Worm (Caenorhabditis elegans) whole organism, L4/young adult: ENCODE data around the gene T10B5.3.

Source experiments
- W03F9.2 ChIP-seq: fragments of 150-350 bp; optimal IDR thresholded peaks from 2 replicates; lab custom pipeline; 2014; ENCODE audit warnings: missing biosample characterization, missing genetic modification characterization
- dao-5 ChIP-seq: sonication (generic microtip); optimal IDR thresholded peaks from 2 replicates; lab custom pipeline; 2016; ENCODE audit warnings: missing genotype, missing genetic modification characterization, moderate library complexity, missing compliant biosample characterization
- him-1 ChIP-seq: sonication (generic microtip); optimal IDR thresholded peaks from 2 replicates; lab custom pipeline; 2016; ENCODE audit warnings: missing genotype, missing genetic modification reagents, missing genetic modification characterization, missing compliant biosample characterization

Gene T10B5.3

DNA sequence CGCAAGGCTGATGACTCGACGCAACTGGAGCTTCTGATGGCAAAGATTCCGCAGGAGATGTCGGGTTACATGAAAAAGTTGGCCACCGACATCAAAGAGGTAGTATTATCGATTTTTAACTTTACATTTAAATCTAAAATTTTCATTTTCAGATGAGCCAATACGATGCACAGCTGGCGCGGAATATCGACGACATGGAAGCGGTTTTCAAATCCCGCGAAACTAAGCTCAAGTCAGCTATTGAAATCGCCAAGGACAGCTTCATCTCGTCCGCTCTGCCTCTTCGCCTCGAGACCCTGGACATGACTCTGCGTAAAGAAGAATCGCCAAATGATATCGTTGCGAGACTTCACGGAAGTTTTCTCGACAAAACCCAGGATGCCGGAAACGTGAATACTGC, at the start of gene T10B5.3:
T10B5.3 (minus strand) TSS at position 101 of the 400 bp plus-strand sequence.
- TF ChIP-seq dao-5 (tag; lab: Kevin White, UChicago) (no peak), him-1 (no peak), W03F9.2 (tag; lab: Kevin White, UChicago) (no peak)

DNA sequence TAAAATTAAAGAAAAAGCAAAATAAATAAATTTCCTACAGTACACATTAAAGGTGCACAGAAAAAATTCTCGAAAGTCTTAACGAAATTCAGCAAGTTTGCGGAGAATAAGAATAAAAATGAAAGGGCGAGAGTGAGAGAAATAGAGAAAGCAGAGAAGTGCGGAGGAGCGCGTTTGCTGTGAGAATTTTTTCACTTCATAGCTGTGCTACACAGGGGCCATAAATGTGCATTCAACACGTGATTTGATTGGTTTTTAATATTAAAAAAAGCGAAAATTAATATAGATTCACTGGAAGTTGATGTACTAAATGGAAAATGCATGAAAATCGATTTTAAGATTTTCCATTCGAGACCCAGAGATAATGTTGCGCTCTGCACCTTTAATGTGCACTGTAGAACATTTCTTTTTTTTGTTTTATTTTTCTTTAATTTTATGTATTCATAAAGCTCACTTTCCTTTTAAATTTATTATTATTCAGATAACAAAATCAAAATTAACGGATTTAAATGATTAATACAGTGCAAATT, 48.5 kb upstream of the T10B5.3 start, which contains the start of gene Y32G9A.2:
Y32G9A.2 (plus strand) TSS at position 480 of the 530 bp plus-strand sequence.
- no peak for TF ChIP-seq dao-5 (tag; lab: Kevin White, UChicago)
- TF ChIP-seq him-1 = no peak
- no peak for TF ChIP-seq W03F9.2 (tag; lab: Kevin White, UChicago)

DNA sequence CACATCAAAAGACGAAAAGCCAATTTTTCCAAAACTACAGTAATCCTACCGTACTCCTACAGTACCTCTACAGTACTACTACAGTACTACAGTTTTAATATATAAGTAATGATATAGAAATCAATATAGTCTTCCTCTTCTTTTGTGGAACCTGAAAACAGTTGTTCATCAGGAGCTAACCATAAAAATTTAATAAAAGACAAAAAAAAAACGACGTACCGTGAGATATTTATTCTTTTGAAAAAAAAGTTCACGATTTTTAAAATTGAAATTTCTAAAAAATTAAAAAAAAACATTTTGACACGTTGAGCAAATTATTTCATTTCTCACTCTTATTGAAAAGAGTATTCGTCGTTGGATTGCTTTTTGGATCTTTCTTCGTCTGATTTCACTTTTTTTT, 41.5 kb upstream of the T10B5.3 start, which contains the start of gene Y32G9A.3:
Y32G9A.3 (plus strand) TSS at position 301 of the 400 bp plus-strand sequence.
- no peak for TF ChIP-seq W03F9.2 (tag; lab: Kevin White, UChicago)
- no peak for TF ChIP-seq him-1
- no peak for TF ChIP-seq dao-5 (tag; lab: Kevin White, UChicago)

DNA sequence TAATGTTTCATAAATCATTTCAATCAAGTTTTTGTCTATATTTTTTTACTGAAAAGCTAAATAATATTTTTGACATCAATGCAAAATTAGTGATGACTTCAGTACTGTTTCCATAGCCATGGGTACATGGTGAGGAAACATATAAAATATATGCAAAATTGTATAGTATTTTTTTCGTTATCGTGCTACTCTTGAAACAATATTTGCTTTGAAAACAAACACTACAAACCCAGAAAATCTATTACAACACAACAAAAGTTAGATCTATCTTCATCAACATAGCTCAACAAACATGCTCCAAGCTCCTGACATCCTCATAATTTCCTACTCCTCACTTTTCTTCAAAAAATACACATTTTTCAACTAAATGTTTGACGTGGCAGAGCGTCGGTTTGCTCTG, 39.0 kb upstream of the T10B5.3 start, which contains the start of gene srp-3:
srp-3 (plus strand) TSS at position 301 of the 400 bp plus-strand sequence.
- TF ChIP-seq him-1 (no peak), W03F9.2 (tag; lab: Kevin White, UChicago) (no peak)

DNA sequence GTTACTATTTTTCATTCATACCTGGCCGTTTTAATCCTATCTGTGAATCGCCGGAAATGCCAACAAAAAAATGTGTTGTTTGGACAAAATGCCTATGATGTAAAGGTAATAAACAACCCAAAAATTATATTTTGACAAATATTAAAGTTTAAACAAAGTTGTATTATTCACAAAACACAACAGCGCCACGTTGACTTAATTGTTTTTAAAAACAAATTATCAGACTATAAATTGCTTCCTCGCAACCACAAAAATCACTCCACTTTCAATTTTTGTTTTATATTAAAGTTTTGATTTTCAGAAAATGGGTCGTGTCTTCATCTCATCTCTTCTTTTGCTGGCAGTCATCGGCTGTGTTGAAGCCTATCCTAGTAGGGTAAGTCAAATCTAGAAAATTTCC, 37.8 kb upstream of the T10B5.3 start, which contains the start of gene Y32G9A.5:
Y32G9A.5 (plus strand) TSS at position 301 of the 400 bp plus-strand sequence.
- no peak for TF ChIP-seq dao-5 (tag; lab: Kevin White, UChicago)
- TF ChIP-seq W03F9.2 (tag; lab: Kevin White, UChicago) = no peak
- no peak for TF ChIP-seq him-1

DNA sequence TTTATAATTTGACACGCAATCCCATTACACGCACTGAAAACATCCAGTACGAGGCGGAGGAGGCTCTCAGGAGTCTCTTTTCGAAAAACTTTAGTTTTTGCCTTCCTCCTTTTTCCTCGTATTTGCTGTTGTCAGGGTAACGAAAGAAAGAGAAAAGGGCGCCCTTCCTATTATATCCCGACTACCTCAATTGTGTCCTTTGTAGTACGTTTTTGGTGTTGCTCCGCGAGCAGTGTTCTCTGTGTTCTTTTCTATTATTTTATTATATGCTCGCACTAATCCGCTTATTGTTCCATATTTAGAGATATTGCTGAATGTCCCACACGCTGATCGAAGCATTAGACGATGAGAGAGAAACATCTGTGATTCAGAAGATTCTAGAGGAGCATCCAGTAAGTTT, 25.9 kb upstream of the T10B5.3 start, which contains the start of gene nphp-2:
nphp-2 (plus strand) TSS at position 301 of the 400 bp plus-strand sequence.
- TF ChIP-seq him-1 = no peak
- TF ChIP-seq W03F9.2 (tag; lab: Kevin White, UChicago) = no peak
- TF ChIP-seq dao-5 (tag; lab: Kevin White, UChicago) = no peak

DNA sequence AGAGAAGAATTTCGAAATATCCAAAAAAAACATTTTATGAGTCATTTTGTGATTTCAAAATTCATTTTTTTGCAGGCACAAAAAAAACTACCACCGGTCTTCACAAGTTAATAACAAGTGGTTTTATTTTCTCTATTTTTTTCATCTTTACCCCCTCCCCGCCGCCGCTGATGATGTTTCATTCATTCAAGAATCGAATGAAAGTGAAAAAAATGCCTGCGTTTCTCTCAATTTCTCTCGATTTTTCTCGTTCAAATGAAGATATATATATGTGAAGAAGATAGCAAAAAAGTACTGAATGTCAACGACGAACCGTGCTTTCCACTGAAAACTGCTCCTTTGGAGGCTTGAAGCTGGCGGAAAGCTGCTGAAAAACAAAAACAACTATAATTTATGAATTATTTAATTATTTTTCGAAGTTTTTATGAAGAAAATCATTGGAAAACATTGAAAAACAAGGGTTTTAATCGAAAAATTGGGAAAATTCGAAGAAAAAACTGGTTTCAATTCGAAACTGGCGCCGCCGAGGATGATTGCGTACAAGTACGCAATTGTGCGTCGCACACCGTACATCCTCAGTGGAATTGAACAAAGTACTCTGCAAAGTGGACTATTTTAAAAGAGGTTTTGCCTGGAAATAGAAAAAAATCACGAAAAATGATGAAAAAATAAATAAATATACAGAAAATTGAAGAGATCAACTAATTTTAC, 23.1 kb upstream of the T10B5.3 start, which contains the start of gene zig-11:
zig-11 (minus strand) TSS at position 373 of the 711 bp plus-strand sequence.
- TF ChIP-seq W03F9.2 (tag; lab: Kevin White, UChicago) (no peak), him-1 (no peak), dao-5 (tag; lab: Kevin White, UChicago) (no peak)

DNA sequence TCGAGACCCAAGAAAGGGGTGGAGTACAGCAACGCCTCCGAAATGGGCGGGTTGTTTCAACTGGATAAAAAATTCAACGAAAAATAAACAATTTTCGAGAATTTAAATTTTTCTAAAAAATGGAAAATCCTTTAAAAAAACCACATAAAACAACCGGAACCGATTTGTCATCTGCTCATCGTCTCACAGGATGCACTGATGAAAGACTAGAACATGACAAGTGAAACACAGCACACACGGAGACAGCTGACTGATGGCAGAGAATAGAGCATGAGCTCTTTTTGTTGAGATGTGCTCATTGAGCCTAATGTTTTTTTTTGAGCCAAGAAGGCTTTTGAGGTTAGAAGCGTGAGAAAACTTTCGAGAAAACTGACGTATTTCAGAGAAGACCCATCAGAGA, 20.4 kb upstream of the T10B5.3 start:
- no peak for TF ChIP-seq W03F9.2 (tag; lab: Kevin White, UChicago)
- no peak for TF ChIP-seq dao-5 (tag; lab: Kevin White, UChicago)
- TF ChIP-seq him-1 = no peak

DNA sequence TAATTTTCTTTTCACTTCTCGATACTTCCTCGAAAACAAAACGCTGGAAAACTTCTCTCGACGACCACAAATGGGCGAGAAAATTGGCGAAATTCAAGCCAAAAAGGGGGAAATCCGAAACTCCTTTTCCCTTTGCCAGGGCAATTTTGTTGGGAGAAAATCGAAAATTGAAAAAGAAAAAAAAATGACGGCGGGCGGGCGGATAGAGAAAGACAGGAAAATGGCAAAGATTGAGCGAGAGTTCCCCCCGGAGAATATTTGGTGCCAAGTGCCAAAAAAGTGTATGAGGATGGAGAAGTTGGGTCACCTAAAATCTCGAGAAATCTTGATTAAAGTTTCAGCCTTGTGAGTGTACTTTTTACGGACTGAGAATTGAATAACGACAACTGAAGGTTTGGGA, 18.7 kb upstream of the T10B5.3 start:
- TF ChIP-seq him-1 = no peak
- TF ChIP-seq dao-5 (tag; lab: Kevin White, UChicago) = no peak
- TF ChIP-seq W03F9.2 (tag; lab: Kevin White, UChicago) = no peak

DNA sequence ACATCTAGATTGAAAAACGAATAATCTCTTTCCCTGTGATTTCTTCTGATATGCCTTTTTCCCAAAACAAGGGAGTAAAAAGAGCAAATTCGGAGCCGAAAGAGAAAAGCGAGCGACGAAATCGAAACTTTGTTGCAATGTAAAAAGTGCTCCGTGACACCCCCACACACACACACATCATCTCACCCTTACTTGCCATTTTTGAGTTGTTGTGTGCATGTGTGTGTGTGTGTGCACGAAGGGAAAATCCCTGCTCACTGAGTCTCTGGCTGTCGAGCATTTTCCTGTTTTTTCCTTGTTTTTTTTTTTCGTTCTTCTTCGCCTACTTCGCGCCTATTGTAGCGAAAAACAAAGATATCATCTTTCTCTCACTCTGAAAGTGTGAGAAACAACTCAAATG, 17.4 kb upstream of the T10B5.3 start:
- no peak for TF ChIP-seq him-1
- no peak for TF ChIP-seq W03F9.2 (tag; lab: Kevin White, UChicago)
- TF ChIP-seq dao-5 (tag; lab: Kevin White, UChicago) = no peak

DNA sequence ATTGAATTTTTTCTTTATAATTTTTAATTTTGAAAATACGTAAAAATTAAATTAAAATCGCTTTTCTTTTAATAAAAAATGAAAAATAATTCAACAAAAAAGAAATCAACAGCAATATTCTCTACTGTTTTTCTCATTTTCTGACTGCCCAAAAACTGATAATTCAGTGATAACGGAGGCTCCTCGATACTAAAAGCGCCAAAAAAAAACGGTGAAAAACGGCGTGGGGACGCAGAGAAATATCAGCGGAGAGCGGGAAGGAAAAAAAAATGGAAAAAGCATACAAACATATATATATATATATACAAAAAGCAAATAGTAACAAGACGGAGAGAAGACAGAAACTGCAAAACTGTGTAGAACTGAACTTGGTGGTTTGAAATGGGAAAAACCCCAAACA, 13.5 kb upstream of the T10B5.3 start:
- no peak for TF ChIP-seq him-1

DNA sequence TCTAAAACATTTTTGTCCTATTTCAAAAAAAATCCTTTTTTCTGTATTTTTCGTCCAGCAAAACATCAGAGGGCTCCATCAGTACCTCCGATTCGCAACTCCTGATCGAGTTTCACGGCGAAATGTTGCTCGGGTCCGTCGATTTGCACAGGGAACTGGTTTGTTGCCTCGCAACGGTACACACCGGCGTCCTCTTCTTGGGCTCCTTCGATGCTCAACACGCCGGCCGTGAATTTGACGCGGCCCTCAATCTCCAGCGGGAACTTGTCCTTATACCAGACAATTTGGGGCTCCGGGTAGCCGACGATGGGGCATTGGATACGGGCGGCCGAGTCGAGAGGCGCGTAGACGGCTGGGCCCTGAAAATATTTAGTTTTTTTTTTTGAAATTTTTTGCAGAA, 8.4 kb upstream of the T10B5.3 start:
- TF ChIP-seq W03F9.2 (tag; lab: Kevin White, UChicago) = no peak
- TF ChIP-seq him-1 = no peak
- TF ChIP-seq dao-5 (tag; lab: Kevin White, UChicago) = no peak

DNA sequence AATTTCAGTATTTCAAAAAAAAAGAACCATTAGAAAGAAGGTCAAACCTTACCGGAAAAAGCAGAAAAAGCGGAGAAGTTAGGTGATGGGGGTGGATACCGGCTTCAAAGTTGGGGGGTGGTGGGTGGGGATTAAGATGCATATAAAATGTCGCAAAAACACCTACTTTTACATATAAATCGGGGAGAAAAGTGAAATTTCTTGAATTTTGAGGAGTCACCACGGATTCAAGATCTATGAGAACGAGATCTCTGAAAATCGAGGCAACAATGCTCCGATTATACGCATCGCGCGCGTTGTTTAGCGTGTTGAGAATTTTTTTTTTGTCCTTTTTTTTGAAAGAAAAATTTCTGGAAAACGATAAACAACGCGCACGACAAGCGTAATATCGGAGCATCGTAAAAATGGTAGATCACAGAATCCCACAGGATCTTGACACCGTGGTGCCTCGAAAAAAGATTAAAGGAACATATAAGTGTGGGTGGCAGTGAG, 6.0 kb upstream of the T10B5.3 start:
- TF ChIP-seq him-1 (no peak), W03F9.2 (tag; lab: Kevin White, UChicago) (no peak), dao-5 (tag; lab: Kevin White, UChicago) (no peak)

DNA sequence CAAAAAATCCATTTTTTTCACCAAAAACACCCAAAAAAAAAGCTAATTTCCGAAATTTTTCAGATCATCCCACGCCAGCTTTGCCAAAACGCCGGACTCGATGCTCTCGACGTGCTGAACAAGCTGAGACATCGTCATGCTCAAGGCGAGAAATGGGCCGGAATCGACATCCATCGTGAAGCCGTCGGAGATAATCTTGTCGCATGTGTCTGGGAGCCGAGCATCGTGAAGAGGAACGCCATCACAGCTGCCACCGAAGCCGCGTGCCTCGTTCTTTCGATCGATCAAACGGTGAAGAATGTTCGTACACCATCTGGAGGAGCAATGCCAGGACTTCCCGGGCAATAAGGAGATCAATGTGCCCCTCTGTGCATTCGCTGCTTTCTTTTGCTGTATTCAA, 5.2 kb upstream of the T10B5.3 start:
- no peak for TF ChIP-seq dao-5 (tag; lab: Kevin White, UChicago)
- no peak for TF ChIP-seq him-1
- no peak for TF ChIP-seq W03F9.2 (tag; lab: Kevin White, UChicago)
